Worm (Caenorhabditis elegans) whole organism, L2 larva: Measurements from ENCODE around the gene cpt-3.

Source experiments
- C34F6.9 ChIP-seq: fragments of 150-350 bp; optimal IDR thresholded peaks from 2 replicates; lab custom pipeline; 2014; ENCODE audit warnings: missing biosample characterization, missing genetic modification characterization
- F13H6.1 ChIP-seq: sonication (generic microtip); optimal IDR thresholded peaks from 2 replicates; lab custom pipeline; 2016; ENCODE audit warnings: missing genetic modification characterization, missing compliant biosample characterization
- R02D3.7 ChIP-seq: fragments of 150-350 bp; optimal IDR thresholded peaks from 2 replicates; lab custom pipeline; 2014; ENCODE audit warnings: missing biosample characterization, missing genetic modification characterization
- Y55F3AM.14 ChIP-seq: fragments of 200-800 bp; sonication (Bioruptor generic); optimal IDR thresholded peaks from 2 replicates; lab custom pipeline; 2018; ENCODE audit warnings: mild to moderate bottlenecking, missing genetic modification characterization, missing compliant biosample characterization
- ZK546.5 ChIP-seq: sonication (generic microtip); optimal IDR thresholded peaks from 2 replicates; lab custom pipeline; 2017; ENCODE audit warnings: missing biosample characterization, missing genetic modification characterization
- alr-1 ChIP-seq: fragments of 150-350 bp; optimal IDR thresholded peaks from 2 replicates; lab custom pipeline; 2014; ENCODE audit warnings: missing biosample characterization, missing genetic modification characterization
- ama-1 ChIP-seq: fragments of 150-350 bp; optimal IDR thresholded peaks from 2 replicates; lab custom pipeline; 2018; ENCODE audit warnings: inconsistent platforms
- ceh-16 ChIP-seq: fragments of 150-350 bp; optimal IDR thresholded peaks from 2 replicates; lab custom pipeline; 2014; ENCODE audit warnings: missing biosample characterization, missing genetic modification characterization
- ceh-82 ChIP-seq: fragments of 150-350 bp; optimal IDR thresholded peaks from 2 replicates; lab custom pipeline; 2014; ENCODE audit warnings: missing biosample characterization, missing genetic modification characterization
- crh-2 ChIP-seq: sonication (generic microtip); optimal IDR thresholded peaks from 2 replicates; lab custom pipeline; 2017; ENCODE audit warnings: missing biosample characterization, missing genetic modification characterization
- dmd-4 ChIP-seq: sonication (generic microtip); optimal IDR thresholded peaks from 2 replicates; lab custom pipeline; 2017; ENCODE audit warnings: missing biosample characterization, missing genetic modification characterization
- egl-27 ChIP-seq: sonication (generic microtip); optimal IDR thresholded peaks from 3 replicates; lab custom pipeline; 2017; ENCODE audit warnings: missing biosample characterization, missing genetic modification reagents, missing genetic modification characterization
- elt-1 ChIP-seq: fragments of 150-350 bp; optimal IDR thresholded peaks from 2 replicates; lab custom pipeline; 2014; ENCODE audit warnings: missing biosample characterization, missing genetic modification characterization
- elt-3 ChIP-seq: sonication (generic microtip); optimal IDR thresholded peaks from 2 replicates; lab custom pipeline; 2017; ENCODE audit warnings: missing biosample characterization, missing genetic modification characterization
- fos-1 ChIP-seq: fragments of 150-350 bp; optimal IDR thresholded peaks from 2 replicates; lab custom pipeline; 2014; ENCODE audit warnings: missing biosample characterization, missing genetic modification characterization
- gmeb-1 ChIP-seq: fragments of 150-350 bp; optimal IDR thresholded peaks from 2 replicates; lab custom pipeline; 2014; ENCODE audit warnings: missing biosample characterization, missing genetic modification characterization
- lin-11 ChIP-seq: fragments of 150-350 bp; sonication (generic microtip); optimal IDR thresholded peaks from 2 replicates; lab custom pipeline; 2014; ENCODE audit warnings: missing biosample characterization, missing genetic modification characterization, inconsistent platforms, mixed read lengths
- lin-13 ChIP-seq: fragments of 150-350 bp; optimal IDR thresholded peaks from 2 replicates; lab custom pipeline; 2014; ENCODE audit warnings: missing biosample characterization, missing genetic modification reagents, missing genetic modification characterization
- lin-39 ChIP-seq: fragments of 150-350 bp; optimal IDR thresholded peaks from 2 replicates; lab custom pipeline; 2014; ENCODE audit warnings: missing biosample characterization, missing genetic modification reagents, missing genetic modification characterization
- lsy-2 ChIP-seq, 2 experiments: fragments of 150-350 bp in 1 of 2; sonication (generic microtip) in 1 of 2; optimal IDR thresholded peaks; 2 replicates each; lab custom pipeline; 2014 to 2017; ENCODE audit warnings: missing biosample characterization in 2 of 2, missing genetic modification characterization in 2 of 2
- mab-5 ChIP-seq: fragments of 150-350 bp; optimal IDR thresholded peaks from 2 replicates; lab custom pipeline; 2014; ENCODE audit warnings: missing biosample characterization, missing genetic modification characterization
- mbf-1 ChIP-seq: sonication (generic microtip); optimal IDR thresholded peaks from 2 replicates; lab custom pipeline; 2017; ENCODE audit warnings: missing biosample characterization, missing genetic modification characterization
- mdl-1 ChIP-seq, 2 experiments: fragments of 150-350 bp in 1 of 2; sonication (generic microtip) in 1 of 2; optimal IDR thresholded peaks; 2 replicates each; lab custom pipeline; 2017; ENCODE audit warnings: missing biosample characterization in 2 of 2, missing genetic modification characterization in 2 of 2
- nhr-10 ChIP-seq: sonication (generic microtip); optimal IDR thresholded peaks from 2 replicates; lab custom pipeline; 2017; ENCODE audit warnings: missing biosample characterization, missing genetic modification characterization
- nhr-11 ChIP-seq: fragments of 150-350 bp; optimal IDR thresholded peaks from 2 replicates; lab custom pipeline; 2014; ENCODE audit warnings: missing biosample characterization, missing genetic modification characterization
- nhr-12 ChIP-seq: fragments of 150-350 bp; optimal IDR thresholded peaks from 2 replicates; lab custom pipeline; 2014; ENCODE audit warnings: missing biosample characterization, missing genetic modification characterization
- nhr-129 ChIP-seq: fragments of 150-350 bp; optimal IDR thresholded peaks from 2 replicates; lab custom pipeline; 2014; ENCODE audit warnings: missing biosample characterization, missing genetic modification characterization
- nhr-21 ChIP-seq: fragments of 150-350 bp; optimal IDR thresholded peaks from 2 replicates; lab custom pipeline; 2014; ENCODE audit warnings: missing biosample characterization, missing genetic modification characterization
- nhr-237 ChIP-seq: fragments of 150-350 bp; optimal IDR thresholded peaks from 2 replicates; lab custom pipeline; 2014; ENCODE audit warnings: missing biosample characterization, missing genetic modification characterization
- nhr-6 ChIP-seq: fragments of 150-350 bp; optimal IDR thresholded peaks from 2 replicates; lab custom pipeline; 2014; ENCODE audit warnings: missing biosample characterization, missing genetic modification characterization
- nhr-77 ChIP-seq: fragments of 150-350 bp; optimal IDR thresholded peaks from 2 replicates; lab custom pipeline; 2014; ENCODE audit warnings: missing biosample characterization, missing genetic modification characterization
- sem-4 ChIP-seq: fragments of 150-350 bp; optimal IDR thresholded peaks from 2 replicates; lab custom pipeline; 2014; ENCODE audit warnings: missing biosample characterization, missing genetic modification reagents, missing genetic modification characterization
- sma-3 ChIP-seq: sonication (generic microtip); optimal IDR thresholded peaks from 2 replicates; lab custom pipeline; 2016; ENCODE audit warnings: missing genetic modification reagents, missing genetic modification characterization, missing compliant biosample characterization
- snpc-4 ChIP-seq: fragments of 150-350 bp; optimal IDR thresholded peaks from 2 replicates; lab custom pipeline; 2014; ENCODE audit warnings: missing biosample characterization, missing genetic modification characterization
- unc-39 ChIP-seq: fragments of 150-350 bp; optimal IDR thresholded peaks from 2 replicates; lab custom pipeline; 2014; ENCODE audit warnings: missing biosample characterization, missing genetic modification characterization
- unc-55 ChIP-seq: fragments of 150-350 bp; sonication (generic microtip); optimal IDR thresholded peaks from 3 replicates; lab custom pipeline; 2014; ENCODE audit warnings: missing biosample characterization, missing genetic modification reagents, missing genetic modification characterization
- unc-62 ChIP-seq: fragments of 150-350 bp; optimal IDR thresholded peaks from 2 replicates; lab custom pipeline; 2014; ENCODE audit warnings: missing biosample characterization, missing genetic modification reagents, missing genetic modification characterization
- zag-1 ChIP-seq: fragments of 150-350 bp; optimal IDR thresholded peaks from 2 replicates; lab custom pipeline; 2014; ENCODE audit warnings: missing biosample characterization, missing genetic modification characterization
- ztf-11 ChIP-seq: sonication (generic microtip); optimal IDR thresholded peaks from 2 replicates; lab custom pipeline; 2017; ENCODE audit warnings: missing biosample characterization, missing genetic modification characterization

cpt-3 gene

DNA sequence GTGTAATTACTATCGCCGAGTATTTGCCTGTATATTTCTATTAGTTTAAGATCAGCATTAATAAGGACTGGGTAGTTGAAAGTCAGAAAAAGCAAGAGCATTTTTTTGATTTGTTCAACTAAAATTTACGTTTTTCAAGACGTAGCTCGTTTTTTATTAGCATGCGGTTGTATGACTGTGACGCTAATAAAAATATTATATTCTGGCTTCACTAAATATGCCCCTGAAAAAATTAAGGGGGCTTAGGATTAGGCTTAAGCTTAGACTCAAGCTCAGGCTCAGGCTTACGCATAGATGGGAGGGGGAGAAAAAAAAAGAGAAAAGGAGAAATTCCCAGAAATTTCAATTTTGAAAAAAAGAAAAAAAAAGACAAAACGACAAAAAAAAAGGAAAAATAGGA, 25.0 kb upstream of the cpt-3 start, which contains the start of gene Y39A3A.2:
TSS of gene Y39A3A.2 (minus strand) at position 101 of the 400 bp plus-strand sequence.
- TF ChIP-seq Y55F3AM.14 (no peak), nhr-21 (tag; lab: Kevin White, UChicago) (no peak), fos-1 (tag; lab: Kevin White, UChicago) (no peak), egl-27 (no peak), lin-13 (GFP tag; lab: Kevin White, UChicago) (no peak), elt-1 (no peak), lin-39 (no peak), nhr-10 (tag; lab: Kevin White, UChicago) (no peak), nhr-77 (no peak), unc-55 (GFP tag; lab: Kevin White, UChicago) (no peak), ceh-16 (tag; lab: Kevin White, UChicago) (no peak), nhr-237 (no peak), ztf-11 (tag; lab: Kevin White, UChicago) (no peak), snpc-4 (no peak), ZK546.5 (no peak), zag-1 (no peak), R02D3.7 (tag; lab: Kevin White, UChicago) (no peak), gmeb-1 (tag; lab: Kevin White, UChicago) (no peak), nhr-11 (tag; lab: Kevin White, UChicago) (no peak)

DNA sequence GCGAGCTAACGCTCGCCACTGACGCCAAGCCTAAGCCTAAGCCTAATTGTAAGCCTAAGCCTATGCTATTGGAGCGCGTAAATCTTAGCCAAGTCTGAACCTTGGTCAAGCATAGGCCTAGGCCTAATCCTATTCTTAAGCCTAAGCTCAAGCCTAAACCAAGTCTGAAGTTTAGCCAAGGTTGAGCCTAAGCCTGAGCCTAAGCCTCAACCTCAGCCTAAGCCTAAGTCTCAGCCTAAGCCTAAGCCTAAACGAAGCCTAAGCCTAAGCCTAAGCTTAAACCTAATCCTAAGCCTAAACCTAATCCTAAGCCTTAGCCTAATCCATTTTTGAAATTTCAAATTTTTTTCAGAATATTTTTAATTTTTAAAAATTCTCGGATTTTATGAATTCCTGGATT, 22.6 kb upstream of the cpt-3 start:
- no peak for TF ChIP-seq sma-3

DNA sequence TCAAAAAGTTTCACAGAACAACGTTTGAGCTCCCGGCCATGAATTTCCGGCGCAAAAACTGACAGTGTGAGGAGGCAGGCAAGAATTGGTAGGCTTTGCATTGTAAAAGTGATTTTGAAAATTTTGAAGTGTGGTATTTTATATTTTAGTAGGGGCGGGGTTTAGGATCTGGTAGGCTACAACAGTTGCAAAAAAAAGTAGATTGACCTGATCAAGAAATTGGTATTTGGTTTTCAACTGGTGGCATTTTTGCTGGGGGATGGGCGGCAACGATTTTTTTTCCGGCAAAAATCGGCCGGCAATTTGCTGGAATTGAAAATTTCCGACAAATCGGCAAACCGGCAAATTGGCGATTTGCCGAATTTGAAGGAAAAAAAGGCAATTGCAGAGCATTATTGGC, 21.8 kb upstream of the cpt-3 start, which contains the start of gene ins-16:
TSS of gene ins-16 (minus strand) at position 101 of the 400 bp plus-strand sequence.
- TF ChIP-seq unc-62 (GFP tag; lab: Kevin White, UChicago): no peak
- TF ChIP-seq elt-1: no peak
- no peak for TF ChIP-seq unc-39 (tag; lab: Kevin White, UChicago)

DNA sequence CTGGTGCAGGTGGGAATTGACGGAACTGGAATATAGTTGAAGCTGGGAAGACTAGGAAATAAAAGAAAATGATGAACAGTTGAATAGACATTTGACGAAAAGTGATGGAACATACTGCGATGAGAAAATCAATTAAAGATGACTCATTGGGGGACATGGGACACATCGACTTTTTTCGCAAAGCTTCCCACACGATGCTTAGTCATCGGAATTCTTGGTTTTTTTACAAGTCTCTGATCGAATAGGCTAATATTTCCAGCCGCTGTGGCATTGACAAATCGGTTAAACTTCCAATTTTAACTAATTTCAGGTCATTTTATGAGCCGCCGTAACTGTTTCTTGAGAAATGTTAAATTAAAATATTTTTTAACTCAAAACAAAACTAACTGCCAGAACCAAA, 14.4 kb upstream of the cpt-3 start, which contains the start of gene Y39A3A.3:
TSS of gene Y39A3A.3 (minus strand) at position 101 of the 400 bp plus-strand sequence.
- TF ChIP-seq alr-1 (tag; lab: Kevin White, UChicago) (no peak), unc-55 (GFP tag; lab: Kevin White, UChicago) (no peak), snpc-4 (no peak), crh-2 (no peak), lin-39 (no peak), sem-4 (no peak), nhr-6 (tag; lab: Kevin White, UChicago) (no peak)

DNA sequence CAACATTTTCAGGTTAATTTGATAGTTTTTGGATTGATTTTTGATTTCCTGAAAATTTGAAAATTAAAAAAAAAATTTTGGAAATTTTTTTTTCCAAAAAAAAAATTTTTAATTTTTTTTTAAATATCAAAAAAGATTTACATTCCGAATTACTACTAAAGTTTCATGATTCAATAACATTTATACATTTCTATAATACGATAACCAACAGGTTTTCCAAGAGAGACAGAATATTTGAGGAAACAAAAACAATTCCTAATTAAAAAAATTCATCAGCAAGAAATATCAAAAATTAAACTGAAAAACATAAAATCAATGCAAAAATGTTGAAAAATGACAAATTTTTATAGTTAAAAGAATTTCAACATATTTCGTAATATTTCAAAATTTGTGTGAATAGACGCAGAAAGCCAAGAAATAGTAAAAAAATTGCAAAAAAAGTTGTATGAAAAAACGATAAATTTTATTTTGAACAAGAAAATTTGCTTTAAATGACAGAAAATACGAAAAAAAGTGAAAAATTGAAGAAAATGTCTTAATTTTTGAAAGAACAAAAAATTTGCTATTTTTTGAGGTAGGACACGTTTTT, 6.0 kb upstream of the cpt-3 start, which contains the start of gene Y39A3A.4:
TSS of gene Y39A3A.4 (minus strand) at position 51 of the 589 bp plus-strand sequence.
- TF ChIP-seq alr-1 (tag; lab: Kevin White, UChicago) (no peak), nhr-129 (tag; lab: Kevin White, UChicago) (peak; percentile 5)

DNA sequence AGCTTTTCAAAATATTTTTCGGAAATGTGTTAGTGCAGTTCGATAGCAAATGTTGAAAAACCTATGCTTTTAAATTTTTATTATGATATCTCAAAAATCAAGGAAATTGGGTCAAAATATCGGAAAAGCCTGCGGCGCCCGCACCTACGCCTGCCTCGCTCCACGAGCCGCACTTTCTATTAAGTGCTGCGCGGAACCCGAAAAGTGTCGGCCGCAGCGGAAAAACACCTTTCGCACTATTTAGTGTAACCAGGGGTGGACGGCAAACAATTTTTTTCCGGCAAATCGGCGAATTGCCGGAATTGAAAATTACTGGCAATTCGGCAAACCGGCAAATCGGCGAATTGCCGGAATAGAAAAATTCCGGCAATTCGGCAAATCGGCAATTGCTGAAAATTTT, 2.2 kb downstream of the cpt-3 start:
- no peak for TF ChIP-seq crh-2
- no peak for TF ChIP-seq nhr-12 (tag; lab: Kevin White, UChicago)
- no peak for TF ChIP-seq egl-27
- TF ChIP-seq ztf-11 (tag; lab: Kevin White, UChicago): no peak
- TF ChIP-seq snpc-4: no peak
- no peak for TF ChIP-seq dmd-4 (tag; lab: Kevin White, UChicago)
- TF ChIP-seq nhr-129 (tag; lab: Kevin White, UChicago): no peak
- no peak for TF ChIP-seq ceh-82 (tag; lab: Kevin White, UChicago)
- TF ChIP-seq unc-39 (tag; lab: Kevin White, UChicago): no peak

DNA sequence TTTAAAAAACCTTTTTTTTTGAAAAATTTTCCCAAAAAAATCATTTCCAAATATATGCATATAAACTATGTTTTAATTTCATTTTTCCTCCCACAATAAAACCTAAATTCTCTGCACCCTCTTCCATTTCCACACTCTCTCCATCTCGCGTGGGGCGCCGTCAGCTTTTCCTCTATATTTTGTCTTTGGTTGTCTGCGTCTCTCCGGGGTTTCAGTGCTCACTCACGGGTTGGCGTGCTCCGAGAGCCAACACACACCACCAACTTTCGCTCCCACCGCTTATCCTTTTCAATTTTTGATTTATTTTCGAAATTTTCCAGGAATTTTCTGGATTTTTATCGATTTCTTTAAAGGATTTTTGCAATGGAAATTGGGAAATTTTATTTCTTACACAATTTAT, 6.8 kb downstream of the cpt-3 start:
- TF ChIP-seq nhr-129 (tag; lab: Kevin White, UChicago): peak; percentile 15
- TF ChIP-seq Y55F3AM.14: no peak
- TF ChIP-seq ZK546.5: no peak
- TF ChIP-seq zag-1: no peak
- no peak for TF ChIP-seq elt-3
- no peak for TF ChIP-seq mdl-1 (tag; optimal IDR thresholded peaks at IDR 0.05; lab: Kevin White, UChicago)
- TF ChIP-seq nhr-6 (tag; lab: Kevin White, UChicago): no peak
- peak; percentile 9 for TF ChIP-seq fos-1 (tag; lab: Kevin White, UChicago)
- peak in 1 of 2 experiments; percentile 43 for TF ChIP-seq lsy-2 (tag; optimal IDR thresholded peaks at IDR 0.05; lab: Kevin White, UChicago)
- TF ChIP-seq nhr-11 (tag; lab: Kevin White, UChicago): no peak
- peak; percentile 49 for TF ChIP-seq unc-55 (GFP tag; lab: Kevin White, UChicago)
- TF ChIP-seq nhr-77: no peak
- peak; percentile 56 for TF ChIP-seq C34F6.9 (tag; lab: Kevin White, UChicago)
- TF ChIP-seq lin-11 (tag; lab: Kevin White, UChicago): no peak
- TF ChIP-seq lin-39: no peak
- no peak for TF ChIP-seq nhr-12 (tag; lab: Kevin White, UChicago)
- TF ChIP-seq unc-62 (GFP tag; lab: Kevin White, UChicago): no peak
- TF ChIP-seq ama-1 (lab: Kevin White, UChicago): no peak
- no peak for TF ChIP-seq dmd-4 (tag; lab: Kevin White, UChicago)
- TF ChIP-seq ztf-11 (tag; lab: Kevin White, UChicago): no peak
- no peak for TF ChIP-seq nhr-237
- no peak for TF ChIP-seq mab-5 (tag; lab: Kevin White, UChicago)
- TF ChIP-seq F13H6.1: peak; percentile 17
- no peak for TF ChIP-seq egl-27
- no peak for TF ChIP-seq elt-1
- TF ChIP-seq gmeb-1 (tag; lab: Kevin White, UChicago): peak; percentile 11
- TF ChIP-seq mbf-1 (tag; lab: Kevin White, UChicago): no peak
- no peak for TF ChIP-seq nhr-21 (tag; lab: Kevin White, UChicago)
